Fruit fly (Drosophila melanogaster) whole organism, embryonic: Measurements from ENCODE around the gene Pp1alpha-96A.

ENCODE experiments used
- Aef1 ChIP-seq: fragments of 200-800 bp; sonication (Bioruptor generic); IDR thresholded peaks from 3 replicates; pipeline ENCODE4 v1.3.6; 2022; ENCODE audit warnings: missing biosample characterization, missing genetic modification characterization
- CG10147 ChIP-seq: fragments of 200-800 bp; sonication (Bioruptor generic); optimal IDR thresholded peaks from 2 replicates; lab custom pipeline; 2019; ENCODE audit warnings: missing biosample characterization, mild to moderate bottlenecking, missing genetic modification characterization, moderate library complexity
- CG18619 ChIP-seq: fragments of 200-800 bp; sonication (Bioruptor generic); optimal IDR thresholded peaks from 3 replicates; lab custom pipeline; 2017; ENCODE audit warnings: missing biosample characterization, mild to moderate bottlenecking, missing genetic modification characterization
- CG6765 ChIP-seq: fragments of 200-800 bp; sonication (Bioruptor generic); optimal IDR thresholded peaks from 3 replicates; lab custom pipeline; 2017; ENCODE audit warnings: missing biosample characterization, mild to moderate bottlenecking, missing genetic modification characterization
- Ravus ChIP-seq: fragments of 200-800 bp; sonication (Bioruptor generic); IDR thresholded peaks from 2 replicates; pipeline ENCODE4 v1.3.6; 2022; ENCODE audit warnings: missing biosample characterization, missing genetic modification characterization
- YL-1 ChIP-seq: fragments of 200-800 bp; sonication (Bioruptor generic); optimal IDR thresholded peaks from 3 replicates; lab custom pipeline; 2017; ENCODE audit warnings: missing biosample characterization, mild to moderate bottlenecking, missing genetic modification characterization

- TF ChIP-seq CG6765 (GFP tag; lab: Kevin White, UChicago) (no peak), CG10147 (GFP tag; lab: Kevin White, UChicago) (no peak), CG18619 (GFP tag; lab: Kevin White, UChicago) (no peak), Aef1 (GFP tag; lab: Robert Waterston, UW) (0 out of 3 replicates have a peak, but pooled peaks have one; percentile 22), YL-1 (GFP tag; lab: Kevin White, UChicago) (no peak), Ravus (GFP tag; lab: Robert Waterston, UW) (no peak)
Measured at dm6 chr3R:24525983-24526661, 8.1 kb downstream of the Pp1alpha-96A start.
